Fruit fly (Drosophila melanogaster) whole organism, larva: ENCODE data around the gene CG32712.

ENCODE experiments used
- noc ChIP-seq: fragments of 200-800 bp; sonication (Bioruptor generic); optimal IDR thresholded peaks from 3 replicates; lab custom pipeline; 2019; ENCODE audit warnings: missing biosample characterization, mild to moderate bottlenecking, missing genetic modification characterization, moderate library complexity

CG32712 gene

DNA sequence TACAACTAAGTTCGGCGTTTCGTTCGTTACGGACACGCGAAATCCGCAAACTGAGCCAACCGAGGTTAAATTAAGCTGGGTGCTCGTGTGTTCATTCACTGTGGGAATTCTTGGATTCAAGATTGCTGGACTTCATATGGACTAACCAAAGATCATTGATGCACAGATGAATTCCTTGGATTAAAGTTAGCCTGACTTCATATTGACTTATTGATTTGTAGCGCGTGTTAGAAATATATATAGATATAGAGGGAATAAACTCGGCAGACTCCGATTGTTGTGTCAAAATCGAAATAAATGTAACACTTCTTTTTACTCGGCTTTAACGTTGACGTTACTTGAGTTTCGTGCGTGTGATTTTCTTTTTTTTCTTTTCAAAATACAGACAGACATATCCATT lies 48.1 kb downstream of the CG32712 start, which contains the start of gene CG1387:
Gene CG1387, plus strand, starts transcription at position 301 of the 400 bp plus-strand sequence.
- TF ChIP-seq noc, result no peak
